Fruit fly (Drosophila melanogaster) whole organism, embryonic: ENCODE data around the gene Plzf.

ENCODE experiments used
- Ada2b ChIP-seq: fragments of 200-800 bp; sonication (Bioruptor generic); IDR thresholded peaks from 2 replicates; pipeline ENCODE4 v1.3.6; 2022; ENCODE audit warnings: missing biosample characterization, missing genetic modification characterization
- C15 ChIP-seq: fragments of 200-800 bp; sonication (Bioruptor generic); IDR thresholded peaks from 3 replicates; pipeline ENCODE4 v1.3.6; 2022; ENCODE audit warnings: missing biosample characterization, missing genetic modification characterization
- CG10209 ChIP-seq: fragments of 200-800 bp; sonication (Bioruptor generic); optimal IDR thresholded peaks from 3 replicates; lab custom pipeline; 2017; ENCODE audit warnings: missing biosample characterization, mild to moderate bottlenecking, missing genetic modification characterization, missing genetic modification reagents
- CG10267 ChIP-seq: fragments of 200-800 bp; sonication (Bioruptor generic); optimal IDR thresholded peaks from 2 replicates; lab custom pipeline; 2018; ENCODE audit warnings: missing biosample characterization, mild to moderate bottlenecking, missing genetic modification characterization, moderate library complexity
- CG11456 ChIP-seq: fragments of 200-800 bp; sonication (Bioruptor generic); IDR thresholded peaks from 3 replicates; pipeline ENCODE4 v1.3.6; 2022; ENCODE audit warnings: missing biosample characterization, missing genetic modification characterization
- CG11504 ChIP-seq: fragments of 200-800 bp; sonication (Bioruptor generic); optimal IDR thresholded peaks from 3 replicates; lab custom pipeline; 2019; ENCODE audit warnings: missing biosample characterization, mild to moderate bottlenecking, missing genetic modification characterization, moderate library complexity
- CG11696 ChIP-seq: fragments of 200-800 bp; sonication (Bioruptor generic); IDR thresholded peaks from 2 replicates; pipeline ENCODE4 v1.3.6; 2022; ENCODE audit warnings: missing biosample characterization, missing genetic modification characterization
- CG12071 ChIP-seq: fragments of 200-800 bp; sonication (Bioruptor generic); optimal IDR thresholded peaks from 3 replicates; lab custom pipeline; 2018; ENCODE audit warnings: missing biosample characterization, mild to moderate bottlenecking, missing genetic modification characterization
- CG12104 ChIP-seq: fragments of 200-800 bp; sonication (Bioruptor generic); optimal IDR thresholded peaks from 3 replicates; lab custom pipeline; 2016; ENCODE audit warnings: missing biosample characterization, missing genetic modification characterization
- CG1233 ChIP-seq: fragments of 200-800 bp; sonication (Bioruptor generic); optimal IDR thresholded peaks from 4 replicates; lab custom pipeline; 2018; ENCODE audit warnings: missing biosample characterization, mild to moderate bottlenecking, missing genetic modification characterization
- CG12744 ChIP-seq: fragments of 200-800 bp; sonication (Bioruptor generic); optimal IDR thresholded peaks from 2 replicates; lab custom pipeline; 2016; ENCODE audit warnings: missing biosample characterization, missing genetic modification characterization
- CG13287 ChIP-seq: fragments of 200-800 bp; sonication (Bioruptor generic); IDR thresholded peaks from 2 replicates; pipeline ENCODE4 v1.3.6; 2022; ENCODE audit warnings: missing biosample characterization, missing genetic modification characterization; ENCODE audit not compliant: partially characterized antibody
- CG15479 ChIP-seq: fragments of 200-800 bp; sonication (Bioruptor generic); optimal IDR thresholded peaks from 3 replicates; lab custom pipeline; 2019; ENCODE audit warnings: missing biosample characterization, mild to moderate bottlenecking, missing genetic modification characterization, moderate library complexity
- CG1602 ChIP-seq: fragments of 200-800 bp; sonication (Bioruptor generic); optimal IDR thresholded peaks from 3 replicates; lab custom pipeline; 2016; ENCODE audit warnings: missing biosample characterization, missing genetic modification characterization
- CG16813 ChIP-seq: fragments of 200-800 bp; sonication (Bioruptor generic); IDR thresholded peaks from 3 replicates; pipeline ENCODE4 v1.3.6; 2022; ENCODE audit warnings: missing biosample characterization, missing genetic modification characterization; ENCODE audit not compliant: partially characterized antibody
- CG1792 ChIP-seq: fragments of 200-800 bp; sonication (Bioruptor generic); optimal IDR thresholded peaks from 2 replicates; lab custom pipeline; 2016; ENCODE audit warnings: missing biosample characterization, missing genetic modification characterization
- CG2116 ChIP-seq: fragments of 200-800 bp; sonication (Bioruptor generic); optimal IDR thresholded peaks from 3 replicates; lab custom pipeline; 2018; ENCODE audit warnings: missing biosample characterization, mild to moderate bottlenecking, missing genetic modification characterization
- CG2875 ChIP-seq: fragments of 200-800 bp; sonication (Bioruptor generic); optimal IDR thresholded peaks from 2 replicates; lab custom pipeline; 2017; ENCODE audit warnings: missing biosample characterization, mild to moderate bottlenecking, missing genetic modification characterization, missing genetic modification reagents
- CG30403 ChIP-seq: fragments of 200-800 bp; sonication (Bioruptor generic); optimal IDR thresholded peaks from 3 replicates; lab custom pipeline; 2016; ENCODE audit warnings: missing biosample characterization, missing genetic modification characterization
- CG34224 ChIP-seq: fragments of 200-800 bp; sonication (Bioruptor generic); IDR thresholded peaks from 3 replicates; pipeline ENCODE4 v1.3.6; 2022; ENCODE audit warnings: missing biosample characterization, missing genetic modification characterization; ENCODE audit not compliant: partially characterized antibody
- CG34376 ChIP-seq: fragments of 200-800 bp; sonication (Bioruptor generic); optimal IDR thresholded peaks from 2 replicates; lab custom pipeline; 2018; ENCODE audit warnings: missing biosample characterization, mild to moderate bottlenecking, missing genetic modification characterization
- CG5953 ChIP-seq: fragments of 200-800 bp; sonication (Bioruptor generic); IDR thresholded peaks from 2 replicates; pipeline ENCODE4 v1.3.6; 2022; ENCODE audit warnings: missing biosample characterization, missing genetic modification characterization
- CG7357 ChIP-seq: fragments of 200-800 bp; sonication (Bioruptor generic); IDR thresholded peaks from 3 replicates; pipeline ENCODE4 v1.3.6; 2022; ENCODE audit warnings: missing biosample characterization, missing genetic modification characterization
- CG7963 ChIP-seq: fragments of 200-800 bp; sonication (Bioruptor generic); IDR thresholded peaks from 3 replicates; pipeline ENCODE4 v1.3.6; 2022; ENCODE audit warnings: missing biosample characterization, missing genetic modification characterization; ENCODE audit not compliant: partially characterized antibody
- CG8281 ChIP-seq: fragments of 200-800 bp; sonication (Bioruptor generic); optimal IDR thresholded peaks from 2 replicates; lab custom pipeline; 2018; ENCODE audit warnings: missing biosample characterization, mild to moderate bottlenecking, missing genetic modification characterization, moderate library complexity
- CHES-1-like ChIP-seq: fragments of 200-800 bp; sonication (Bioruptor generic); optimal IDR thresholded peaks from 2 replicates; lab custom pipeline; 2016; ENCODE audit warnings: missing biosample characterization, missing genetic modification characterization
- Dref ChIP-seq: fragments of 200-800 bp; sonication (Bioruptor generic); IDR thresholded peaks from 2 replicates; pipeline ENCODE4 v1.3.6; 2022; ENCODE audit warnings: missing biosample characterization, missing genetic modification characterization
- E2f1 ChIP-seq: fragments of 200-800 bp; sonication (Bioruptor generic); IDR thresholded peaks from 2 replicates; pipeline ENCODE4 v1.3.6; 2022; ENCODE audit warnings: missing biosample characterization, missing genetic modification characterization
- GATAe ChIP-seq: fragments of 200-800 bp; sonication (Bioruptor generic); conservative IDR thresholded peaks from 2 replicates; pipeline ENCODE4 v1.3.6; 2022; ENCODE audit warnings: missing biosample characterization, missing genetic modification characterization
- Scr ChIP-seq: fragments of 200-800 bp; sonication (Bioruptor generic); IDR thresholded peaks from 2 replicates; pipeline ENCODE4 v1.3.6; 2022; ENCODE audit warnings: missing biosample characterization, missing genetic modification characterization; ENCODE audit not compliant: partially characterized antibody
- Sox100B ChIP-seq: fragments of 200-800 bp; sonication (Bioruptor generic); optimal IDR thresholded peaks from 3 replicates; lab custom pipeline; 2018; ENCODE audit warnings: missing biosample characterization, mild to moderate bottlenecking, missing genetic modification characterization
- Xrp1 ChIP-seq: fragments of 200-800 bp; sonication (Bioruptor generic); IDR thresholded peaks from 2 replicates; pipeline ENCODE4 v1.3.6; 2022; ENCODE audit warnings: missing biosample characterization, missing genetic modification characterization
- ara ChIP-seq: fragments of 200-800 bp; sonication (Bioruptor generic); IDR thresholded peaks from 2 replicates; pipeline ENCODE4 v1.3.6; 2022; ENCODE audit warnings: missing biosample characterization, missing genetic modification characterization
- bcd ChIP-seq: fragments of 200-800 bp; sonication (Bioruptor generic); optimal IDR thresholded peaks from 2 replicates; lab custom pipeline; 2017; ENCODE audit warnings: missing biosample characterization, mild to moderate bottlenecking, missing genetic modification characterization
- corto ChIP-seq: fragments of 200-800 bp; sonication (Bioruptor generic); optimal IDR thresholded peaks from 2 replicates; lab custom pipeline; 2016; ENCODE audit warnings: missing biosample characterization, mild to moderate bottlenecking, missing genetic modification characterization, moderate library complexity
- cwo ChIP-seq: fragments of 200-800 bp; sonication (Bioruptor generic); optimal IDR thresholded peaks from 3 replicates; lab custom pipeline; 2017; ENCODE audit warnings: missing biosample characterization, missing genetic modification characterization, mild to moderate bottlenecking, moderate library complexity, missing genetic modification reagents
- disco-r ChIP-seq: fragments of 200-800 bp; sonication (Bioruptor generic); optimal IDR thresholded peaks from 2 replicates; lab custom pipeline; 2016; ENCODE audit warnings: missing biosample characterization, missing genetic modification characterization
- dmrt11E ChIP-seq: fragments of 200-800 bp; sonication (Bioruptor generic); optimal IDR thresholded peaks from 3 replicates; lab custom pipeline; 2018; ENCODE audit warnings: missing biosample characterization, mild to moderate bottlenecking, missing genetic modification characterization, moderate library complexity
- exex ChIP-seq: fragments of 200-800 bp; sonication (Bioruptor generic); optimal IDR thresholded peaks from 4 replicates; lab custom pipeline; 2018; ENCODE audit warnings: missing biosample characterization, mild to moderate bottlenecking, missing genetic modification characterization, moderate library complexity
- fu2 ChIP-seq: fragments of 200-800 bp; sonication (Bioruptor generic); optimal IDR thresholded peaks from 2 replicates; lab custom pipeline; 2016; ENCODE audit warnings: missing biosample characterization, missing genetic modification characterization
- inv ChIP-seq: fragments of 200-800 bp; sonication (Bioruptor generic); IDR thresholded peaks from 2 replicates; pipeline ENCODE4 v1.3.6; 2022; ENCODE audit warnings: missing biosample characterization, missing genetic modification characterization; ENCODE audit not compliant: partially characterized antibody
- jing ChIP-seq: fragments of 200-800 bp; sonication (Bioruptor generic); optimal IDR thresholded peaks from 2 replicates; lab custom pipeline; 2018; ENCODE audit warnings: missing biosample characterization, mild to moderate bottlenecking, missing genetic modification characterization
- kah ChIP-seq: fragments of 200-800 bp; sonication (Bioruptor generic); optimal IDR thresholded peaks from 2 replicates; lab custom pipeline; 2018; ENCODE audit warnings: missing biosample characterization, mild to moderate bottlenecking, missing genetic modification characterization
- klu ChIP-seq: fragments of 200-800 bp; sonication (Bioruptor generic); IDR thresholded peaks from 2 replicates; pipeline ENCODE4 v1.3.6; 2022; ENCODE audit warnings: missing biosample characterization, missing genetic modification characterization
- run ChIP-seq: fragments of 200-800 bp; sonication (Bioruptor generic); optimal IDR thresholded peaks from 3 replicates; lab custom pipeline; 2018; ENCODE audit warnings: missing biosample characterization, mild to moderate bottlenecking, missing genetic modification characterization
- sens ChIP-seq: fragments of 200-800 bp; sonication (Bioruptor generic); peaks from one replicate; lab custom pipeline; 2016; ENCODE audit warnings: missing biosample characterization, missing genetic modification characterization
- sima ChIP-seq: fragments of 200-800 bp; sonication (Bioruptor generic); optimal IDR thresholded peaks from 2 replicates; lab custom pipeline; 2016; ENCODE audit warnings: missing biosample characterization, missing genetic modification characterization
- slp2 ChIP-seq: fragments of 200-800 bp; sonication (Bioruptor generic); optimal IDR thresholded peaks from 2 replicates; lab custom pipeline; 2016; ENCODE audit warnings: missing biosample characterization, missing genetic modification characterization
- tgo ChIP-seq: fragments of 200-800 bp; sonication (Bioruptor generic); IDR thresholded peaks from 3 replicates; pipeline ENCODE4 v1.3.6; 2022; ENCODE audit warnings: missing biosample characterization, missing genetic modification characterization
- tup ChIP-seq: fragments of 200-800 bp; sonication (Bioruptor generic); optimal IDR thresholded peaks from 2 replicates; lab custom pipeline; 2016; ENCODE audit warnings: missing biosample characterization, mild to moderate bottlenecking, missing genetic modification characterization, moderate library complexity
- vfl ChIP-seq: fragments of 200-800 bp; sonication (Bioruptor generic); optimal IDR thresholded peaks from 2 replicates; lab custom pipeline; 2016; ENCODE audit warnings: missing biosample characterization, missing genetic modification characterization

Plzf gene

dm6 chr2L:12063035-12063434 is 14.3 kb upstream of the Plzf start, which contains the start of gene Rab3-GAP (continued):
- no peak for TF ChIP-seq sima (GFP tag; lab: Kevin White, UChicago)
- no peak for TF ChIP-seq exex (tag; lab: Kevin White, UChicago)
- no peak for TF ChIP-seq jing
- TF ChIP-seq dmrt11E (tag; lab: Kevin White, UChicago), result no peak
- peak; percentile 77 for TF ChIP-seq CG13287 (GFP tag; lab: Robert Waterston, UW)
- peak; percentile 38; the same call in 1 of the 3 replicates for TF ChIP-seq tgo (GFP tag; lab: Robert Waterston, UW)
- no peak for TF ChIP-seq CG1792 (GFP tag; lab: Kevin White, UChicago)
- no peak for TF ChIP-seq CG5953
- peak; percentile 79 for TF ChIP-seq CG34224
- no peak for TF ChIP-seq GATAe (GFP tag; lab: Robert Waterston, UW)
- no peak for TF ChIP-seq tup (GFP tag; lab: Kevin White, UChicago)
- TF ChIP-seq CG12071, result no peak
- no peak for TF ChIP-seq CG10209 (GFP tag; lab: Kevin White, UChicago)
- 0 out of 2 replicates have a peak, but pooled peaks have one; percentile 4 for TF ChIP-seq Ada2b (GFP tag; lab: Robert Waterston, UW)
- no peak for TF ChIP-seq klu (GFP tag; lab: Robert Waterston, UW)
- TF ChIP-seq inv, result no peak
- TF ChIP-seq CG1233, result no peak
- peak; percentile 63 for TF ChIP-seq kah
- no peak for TF ChIP-seq CG8281
- no peak for TF ChIP-seq CG15479 (GFP tag; lab: Kevin White, UChicago)
- TF ChIP-seq slp2, result no peak
- TF ChIP-seq CG30403, result peak; percentile 29
- TF ChIP-seq CG11504 (tag; lab: Kevin White, UChicago), result no peak
- no peak for TF ChIP-seq CG34376 (GFP tag; lab: Kevin White, UChicago)
- no peak for TF ChIP-seq vfl (GFP tag; lab: Kevin White, UChicago)
- TF ChIP-seq E2f1 (GFP tag; lab: Robert Waterston, UW), result no peak
- peak; percentile 45; the same call in 2 of the 3 replicates for TF ChIP-seq CG16813 (GFP tag; lab: Robert Waterston, UW)
- TF ChIP-seq CHES-1-like (GFP tag; lab: Kevin White, UChicago), result no peak
- TF ChIP-seq C15, result no peak
- peak; percentile 87 for TF ChIP-seq sens (GFP tag; lab: Kevin White, UChicago)
- TF ChIP-seq run (tag; lab: Kevin White, UChicago), result no peak
- no peak for TF ChIP-seq disco-r (GFP tag; lab: Kevin White, UChicago)
- no peak for TF ChIP-seq bcd (GFP tag; lab: Kevin White, UChicago)
- peak; percentile 84 for TF ChIP-seq Dref (GFP tag; lab: Robert Waterston, UW)
- no peak for TF ChIP-seq CG12744 (GFP tag; lab: Kevin White, UChicago)
- peak; percentile 48 for TF ChIP-seq Scr (GFP tag; lab: Robert Waterston, UW)
- no peak for TF ChIP-seq corto
- TF ChIP-seq CG11696 (GFP tag; lab: Robert Waterston, UW), result no peak
- no peak for TF ChIP-seq Sox100B (GFP tag; lab: Kevin White, UChicago)
- TF ChIP-seq CG7357 (GFP tag; lab: Robert Waterston, UW), result no peak
- no peak for TF ChIP-seq CG2875 (GFP tag; lab: Kevin White, UChicago)
- 0 out of 2 replicates have a peak, but pooled peaks have one; percentile 7 for TF ChIP-seq ara (GFP tag; lab: Robert Waterston, UW)
- TF ChIP-seq CG12104, result no peak
- peak; percentile 42; the same call in 1 of the 3 replicates for TF ChIP-seq CG7963
- peak; percentile 60 for TF ChIP-seq CG10267
- TF ChIP-seq CG11456 (GFP tag; lab: Robert Waterston, UW), result no peak
- TF ChIP-seq CG1602 (GFP tag; lab: Kevin White, UChicago), result peak; percentile 14
- TF ChIP-seq CG2116 (GFP tag; lab: Kevin White, UChicago), result peak; percentile 85
- no peak for TF ChIP-seq cwo (GFP tag; lab: Kevin White, UChicago)
- TF ChIP-seq fu2 (GFP tag; lab: Kevin White, UChicago), result no peak
- TF ChIP-seq Xrp1 (GFP tag; lab: Robert Waterston, UW), result no peak
